Fruit fly (Drosophila melanogaster) whole organism, adult: ENCODE results near the gene Mcm2.

Experiments used
- CG7045 ChIP-seq: fragments of 200-800 bp; sonication (Bioruptor generic); optimal IDR thresholded peaks from 2 replicates; lab custom pipeline; 2017; ENCODE audit warnings: missing biosample characterization, mild to moderate bottlenecking, missing genetic modification characterization
- cnc ChIP-seq, 2 experiments: fragments of >200 bp; optimal IDR thresholded peaks; 2 replicates each; lab custom pipeline; 2017
- kay ChIP-seq: fragments of 200-800 bp; sonication (Bioruptor generic); peaks from one replicate; lab custom pipeline; 2016; ENCODE audit warnings: missing biosample characterization, missing genetic modification characterization, borderline replicate concordance

DNA sequence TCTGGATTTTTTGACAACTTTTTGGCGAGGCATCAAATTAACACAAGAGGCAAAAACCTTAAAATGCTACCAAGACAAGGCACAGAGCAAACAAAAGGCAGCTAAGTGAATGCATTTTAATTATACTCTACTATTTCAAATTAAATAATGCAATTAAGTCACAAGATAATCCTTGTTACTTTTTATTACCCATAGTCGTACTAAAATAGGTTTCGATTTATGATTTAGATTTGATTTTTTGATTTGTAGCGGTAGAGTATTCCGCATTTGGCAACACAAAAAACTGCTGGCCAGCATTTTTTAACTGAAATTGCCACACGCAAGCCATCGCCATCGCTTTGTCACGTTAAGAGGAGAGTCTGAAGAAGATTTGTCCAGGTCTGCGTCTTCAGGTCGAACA, 18.0 kb downstream of the Mcm2 start:
- no peak for TF ChIP-seq kay
- no peak for TF ChIP-seq cnc (optimal IDR thresholded peaks at IDR 0.05; lab: Kevin White, UChicago)
- TF ChIP-seq CG7045 (GFP tag; lab: Kevin White, UChicago) = no peak
